Worm (Caenorhabditis elegans) whole organism, early embryonic: ENCODE results near the gene Y53C12A.3.

Source experiments
- aly-1 ChIP-seq: sonication (generic microtip); optimal IDR thresholded peaks from 2 replicates; lab custom pipeline; 2016; ENCODE audit warnings: missing genetic modification characterization, missing compliant biosample characterization
- ama-1 ChIP-seq: fragments of 150-350 bp; optimal IDR thresholded peaks from 2 replicates; lab custom pipeline; 2014
- hnd-1 ChIP-seq: sonication (generic microtip); optimal IDR thresholded peaks from 2 replicates; lab custom pipeline; 2016; ENCODE audit warnings: missing genetic modification characterization, missing compliant biosample characterization
- pes-1 ChIP-seq: fragments of 200-800 bp; sonication (Bioruptor generic); IDR thresholded peaks from 2 replicates; pipeline ENCODE4 v1.3.6; 2022; ENCODE audit warnings: missing genetic modification reagents, missing genetic modification characterization, missing compliant biosample characterization
- scrt-1 ChIP-seq: fragments of 200-800 bp; sonication (Bioruptor generic); IDR thresholded peaks from 2 replicates; pipeline ENCODE4 v1.3.6; 2022; ENCODE audit warnings: missing genetic modification characterization, missing compliant biosample characterization
- tbx-11 ChIP-seq: fragments of 200-800 bp; sonication (Bioruptor generic); IDR thresholded peaks from 2 replicates; pipeline ENCODE4 v1.3.6; 2022; ENCODE audit warnings: missing genetic modification characterization, missing compliant biosample characterization

ce11 chrII:9658915-9659314 is 47.1 kb downstream of the Y53C12A.3 start, which contains the start of gene ZK1320.2:
- TF ChIP-seq aly-1 (no peak), tbx-11 (GFP tag; lab: Robert Waterston, UW) (no peak), hnd-1 (no peak), ama-1 (no peak), scrt-1 (GFP tag; lab: Robert Waterston, UW) (no peak), pes-1 (GFP tag; lab: Robert Waterston, UW) (no peak)
